Worm (Caenorhabditis elegans) whole organism, L4/young adult: Measurements from ENCODE around the gene pepm-1.

ENCODE experiments used
- W03F9.2 ChIP-seq: fragments of 150-350 bp; optimal IDR thresholded peaks from 2 replicates; lab custom pipeline; 2014; ENCODE audit warnings: missing biosample characterization, missing genetic modification characterization
- dao-5 ChIP-seq: sonication (generic microtip); optimal IDR thresholded peaks from 2 replicates; lab custom pipeline; 2016; ENCODE audit warnings: missing genotype, missing genetic modification characterization, moderate library complexity, missing compliant biosample characterization
- him-1 ChIP-seq: sonication (generic microtip); optimal IDR thresholded peaks from 2 replicates; lab custom pipeline; 2016; ENCODE audit warnings: missing genotype, missing genetic modification reagents, missing genetic modification characterization, missing compliant biosample characterization

DNA sequence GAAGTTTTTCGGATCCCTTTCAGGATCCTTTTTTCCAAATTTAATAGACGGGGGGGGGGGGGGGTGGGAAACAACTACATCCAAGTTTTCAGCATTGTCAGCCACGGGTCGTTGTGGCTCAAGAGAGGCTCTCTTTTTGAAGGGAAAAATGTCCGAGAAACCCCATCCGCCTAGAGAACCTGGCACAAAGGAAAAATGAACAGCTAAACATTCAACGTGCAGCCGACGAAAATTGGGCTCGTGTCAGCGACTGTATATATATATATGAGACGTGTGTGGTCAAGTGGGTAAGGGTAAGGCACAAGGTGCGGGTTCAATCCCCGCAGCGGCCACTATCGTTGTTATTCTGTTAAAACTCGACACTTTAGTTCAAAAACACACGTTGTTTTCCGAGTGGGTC is 29.7 kb downstream of the pepm-1 start, which contains the start of gene Y49A3A.4:
- TF ChIP-seq him-1 (tag; lab: Kevin White, UChicago) (no peak), dao-5 (tag; lab: Kevin White, UChicago) (no peak), W03F9.2 (tag; lab: Kevin White, UChicago) (no peak)
